Fruit fly (Drosophila melanogaster) whole organism, adult: ENCODE measurements around the gene trem.

Source experiments
- CG11617 ChIP-seq: fragments of 200-800 bp; sonication (Bioruptor generic); optimal IDR thresholded peaks from 2 replicates; lab custom pipeline; 2017; ENCODE audit warnings: mild to moderate bottlenecking, missing biosample characterization, missing genetic modification reagents, missing genetic modification characterization
- CG12768 ChIP-seq: fragments of 200-800 bp; sonication (Bioruptor generic); optimal IDR thresholded peaks from 2 replicates; lab custom pipeline; 2017; ENCODE audit warnings: missing biosample characterization, missing genetic modification characterization, mild to moderate bottlenecking, moderate library complexity, missing genetic modification reagents
- CG14711 ChIP-seq: fragments of 200-800 bp; sonication (Bioruptor generic); optimal IDR thresholded peaks from 2 replicates; lab custom pipeline; 2018; ENCODE audit warnings: missing biosample characterization, mild to moderate bottlenecking, missing genetic modification characterization, moderate library complexity
- CG1620 ChIP-seq: fragments of 200-800 bp; sonication (Bioruptor generic); optimal IDR thresholded peaks from 2 replicates; lab custom pipeline; 2016; ENCODE audit warnings: missing biosample characterization, missing genetic modification characterization
- CG33017 ChIP-seq: fragments of 200-800 bp; sonication (Bioruptor generic); optimal IDR thresholded peaks from 2 replicates; lab custom pipeline; 2018; ENCODE audit warnings: missing biosample characterization, mild to moderate bottlenecking, missing genetic modification characterization, moderate library complexity
- CG5204 ChIP-seq: fragments of 200-800 bp; sonication (Bioruptor generic); optimal IDR thresholded peaks from 2 replicates; lab custom pipeline; 2016; ENCODE audit warnings: missing biosample characterization, missing genetic modification characterization
- CG7045 ChIP-seq: fragments of 200-800 bp; sonication (Bioruptor generic); optimal IDR thresholded peaks from 2 replicates; lab custom pipeline; 2017; ENCODE audit warnings: missing biosample characterization, mild to moderate bottlenecking, missing genetic modification characterization
- CG7101 ChIP-seq: fragments of 200-800 bp; sonication (Bioruptor generic); optimal IDR thresholded peaks from 2 replicates; lab custom pipeline; 2018; ENCODE audit warnings: missing biosample characterization, mild to moderate bottlenecking, missing genetic modification characterization, moderate library complexity
- Clk ChIP-seq: fragments of 200-800 bp; sonication (Bioruptor generic); optimal IDR thresholded peaks from 2 replicates; lab custom pipeline; 2017; ENCODE audit warnings: missing biosample characterization, missing genetic modification characterization
- Crg-1 ChIP-seq: fragments of 200-800 bp; sonication (Bioruptor generic); optimal IDR thresholded peaks from 2 replicates; lab custom pipeline; 2016; ENCODE audit warnings: missing biosample characterization, missing genetic modification characterization
- Hr96 ChIP-seq: fragments of 200-800 bp; sonication (Bioruptor generic); optimal IDR thresholded peaks from 2 replicates; lab custom pipeline; 2016; ENCODE audit warnings: missing biosample characterization, missing genetic modification characterization
- Mnt ChIP-seq: fragments of 200-800 bp; sonication (Bioruptor generic); optimal IDR thresholded peaks from 2 replicates; lab custom pipeline; 2016; ENCODE audit warnings: missing biosample characterization, mild to moderate bottlenecking, missing genetic modification characterization
- bab1 ChIP-seq: fragments of 200-800 bp; sonication (Bioruptor generic); optimal IDR thresholded peaks from 3 replicates; lab custom pipeline; 2019; ENCODE audit warnings: missing biosample characterization, mild to moderate bottlenecking, missing genetic modification characterization, moderate library complexity
- cic ChIP-seq: fragments of 200-800 bp; sonication (Bioruptor generic); optimal IDR thresholded peaks from 2 replicates; lab custom pipeline; 2017; ENCODE audit warnings: missing biosample characterization, mild to moderate bottlenecking, missing genetic modification characterization, moderate library complexity
- cnc ChIP-seq, 2 experiments: fragments of >200 bp; optimal IDR thresholded peaks; 2 replicates each; lab custom pipeline; 2017
- kay ChIP-seq: fragments of 200-800 bp; sonication (Bioruptor generic); peaks from one replicate; lab custom pipeline; 2016; ENCODE audit warnings: missing biosample characterization, missing genetic modification characterization, borderline replicate concordance
- ovo ChIP-seq: fragments of 200-800 bp; sonication (Bioruptor generic); optimal IDR thresholded peaks from 2 replicates; lab custom pipeline; 2016; ENCODE audit warnings: missing biosample characterization, missing genetic modification characterization
- pad ChIP-seq: fragments of 200-800 bp; sonication (Bioruptor generic); optimal IDR thresholded peaks from 3 replicates; lab custom pipeline; 2017; ENCODE audit warnings: missing biosample characterization, missing genetic modification characterization, mild to moderate bottlenecking, moderate library complexity, missing genetic modification reagents
- tj ChIP-seq: fragments of 200-800 bp; sonication (Bioruptor generic); optimal IDR thresholded peaks from 3 replicates; lab custom pipeline; 2017; ENCODE audit warnings: missing biosample characterization, mild to moderate bottlenecking, missing genetic modification characterization, moderate library complexity
- toe ChIP-seq: fragments of 200-800 bp; sonication (Bioruptor generic); optimal IDR thresholded peaks from 2 replicates; lab custom pipeline; 2016; ENCODE audit warnings: missing biosample characterization, missing genetic modification characterization

trem gene

dm6 chr3R:20013404-20013922 lies 17.6 kb downstream of the trem start, which contains the start of the genes CG17190 and CG4836:
CG17190 (minus strand) TSS chr3R:20013504.
CG4836 (plus strand) TSS chr3R:20013872.
- TF ChIP-seq Clk (GFP tag; lab: Kevin White, UChicago) (no peak), CG33017 (tag; lab: Kevin White, UChicago) (no peak), CG14711 (tag; lab: Kevin White, UChicago) (no peak), ovo (GFP tag; lab: Kevin White, UChicago) (no peak), toe (GFP tag; lab: Kevin White, UChicago) (no peak), CG5204 (GFP tag; lab: Kevin White, UChicago) (no peak), Hr96 (GFP tag; lab: Kevin White, UChicago) (no peak), CG7045 (GFP tag; lab: Kevin White, UChicago) (no peak), CG1620 (GFP tag; lab: Kevin White, UChicago) (no peak), bab1 (GFP tag; lab: Kevin White, UChicago) (no peak), cic (GFP tag; lab: Kevin White, UChicago) (no peak), CG7101 (tag; lab: Kevin White, UChicago) (no peak), kay (no peak), Mnt (GFP tag; lab: Kevin White, UChicago) (no peak), cnc (optimal IDR thresholded peaks at IDR 0.05; lab: Kevin White, UChicago) (no peak), CG12768 (no peak), tj (no peak), CG11617 (GFP tag; lab: Kevin White, UChicago) (no peak)

dm6 chr3R:20012688-20013087 lies 18.4 kb downstream of the trem start:
- TF ChIP-seq tj (no peak), kay (no peak), Crg-1 (GFP tag; lab: Kevin White, UChicago) (no peak), CG14711 (tag; lab: Kevin White, UChicago) (no peak)

dm6 chr3R:20010942-20011341 lies 20.2 kb downstream of the trem start:
- TF ChIP-seq Crg-1 (GFP tag; lab: Kevin White, UChicago) (no peak), CG7045 (GFP tag; lab: Kevin White, UChicago) (no peak), cnc (optimal IDR thresholded peaks at IDR 0.05; lab: Kevin White, UChicago) (no peak), Clk (GFP tag; lab: Kevin White, UChicago) (no peak), toe (GFP tag; lab: Kevin White, UChicago) (no peak)

dm6 chr3R:20008372-20009051 lies 22.6 kb downstream of the trem start, which contains the start of the genes Hs6st and MED25:
Hs6st (minus strand) TSS chr3R:20008512.
MED25 (plus strand) TSS chr3R:20008947.
- TF ChIP-seq CG5204 (GFP tag; lab: Kevin White, UChicago), result peak; percentile 47
- peak; percentile 42 for TF ChIP-seq toe (GFP tag; lab: Kevin White, UChicago)
- TF ChIP-seq CG7101 (tag; lab: Kevin White, UChicago), result peak; percentile 26
- peak; percentile 2 for TF ChIP-seq tj
- TF ChIP-seq CG7045 (GFP tag; lab: Kevin White, UChicago), result peak; percentile 50
- no peak for TF ChIP-seq CG33017 (tag; lab: Kevin White, UChicago)
- peak; percentile 72 for TF ChIP-seq CG12768
- peak; percentile 50 for TF ChIP-seq Clk (GFP tag; lab: Kevin White, UChicago)
- TF ChIP-seq cic (GFP tag; lab: Kevin White, UChicago), result no peak
- TF ChIP-seq pad, result peak; percentile 40
- peak; percentile 68 for TF ChIP-seq CG14711 (tag; lab: Kevin White, UChicago)
- TF ChIP-seq Crg-1 (GFP tag; lab: Kevin White, UChicago), result no peak
- peak; percentile 41 for TF ChIP-seq CG11617 (GFP tag; lab: Kevin White, UChicago)
- peak; percentile 40 for TF ChIP-seq Mnt (GFP tag; lab: Kevin White, UChicago)
- TF ChIP-seq CG1620 (GFP tag; lab: Kevin White, UChicago), result peak; percentile 17
- peak; percentile 77 for TF ChIP-seq bab1 (GFP tag; lab: Kevin White, UChicago)
- TF ChIP-seq ovo (GFP tag; lab: Kevin White, UChicago), result peak; percentile 8
- no peak for TF ChIP-seq kay

dm6 chr3R:20007399-20008285 lies 23.5 kb downstream of the trem start:
- TF ChIP-seq kay (peak; percentile 20), pad (peak; percentile 57), ovo (GFP tag; lab: Kevin White, UChicago) (no peak), Mnt (GFP tag; lab: Kevin White, UChicago) (no peak), cnc (optimal IDR thresholded peaks at IDR 0.05; lab: Kevin White, UChicago) (no peak), tj (peak; percentile 35), Clk (GFP tag; lab: Kevin White, UChicago) (no peak), toe (GFP tag; lab: Kevin White, UChicago) (no peak), Hr96 (GFP tag; lab: Kevin White, UChicago) (no peak), bab1 (GFP tag; lab: Kevin White, UChicago) (no peak), CG5204 (GFP tag; lab: Kevin White, UChicago) (no peak), CG33017 (tag; lab: Kevin White, UChicago) (no peak)
